Fruit fly (Drosophila melanogaster) whole organism, wandering third instar larva: Measurements from ENCODE around the gene LysD.

Source experiments
- CrebA ChIP-seq: fragments of 200-800 bp; sonication (Bioruptor generic); optimal IDR thresholded peaks from 2 replicates; lab custom pipeline; 2016; ENCODE audit warnings: missing biosample characterization, mild to moderate bottlenecking, missing genetic modification characterization, borderline replicate concordance
- GATAd ChIP-seq: sonication (Bioruptor generic); optimal IDR thresholded peaks from 2 replicates; lab custom pipeline; 2016; ENCODE audit warnings: missing biosample characterization, missing genetic modification characterization

DNA sequence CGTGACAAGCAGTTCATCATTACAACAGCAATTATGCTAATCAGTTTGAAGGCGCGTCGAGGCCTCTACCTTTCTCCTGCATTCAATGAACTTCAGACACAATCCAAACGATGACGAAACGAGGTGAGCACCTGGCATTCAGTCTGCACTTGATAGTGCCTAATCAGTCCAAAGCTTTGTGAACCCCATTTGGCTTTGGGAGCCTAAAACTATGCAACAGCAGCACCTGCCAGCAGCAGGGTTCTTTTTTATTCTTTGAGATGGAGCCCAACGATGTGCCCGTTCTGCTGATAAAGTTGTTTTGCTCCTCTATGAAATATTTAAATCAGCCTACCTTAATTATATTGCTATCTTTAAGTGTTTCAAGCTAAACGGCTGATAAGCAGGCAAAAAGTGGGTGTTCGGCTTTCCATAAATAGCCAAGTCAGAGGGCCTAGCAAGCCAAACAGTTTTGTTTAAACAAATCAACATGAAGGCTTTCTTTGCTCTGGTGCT is 16.4 kb upstream of the LysD start, which contains the start of gene LysS:
- no peak for TF ChIP-seq CrebA (GFP tag; lab: Kevin White, UChicago)
- no peak for TF ChIP-seq GATAd (GFP tag; lab: Kevin White, UChicago)
